Worm (Caenorhabditis elegans) whole organism, late embryonic: Measurements from ENCODE around the gene Y49F6B.19.

Experiments used
- ama-1 ChIP-seq: fragments of 150-350 bp; optimal IDR thresholded peaks from 2 replicates; lab custom pipeline; 2014
- ceh-18 ChIP-seq: sonication (generic microtip); optimal IDR thresholded peaks from 2 replicates; lab custom pipeline; 2016; ENCODE audit warnings: missing genetic modification characterization, missing compliant biosample characterization
- dve-1 ChIP-seq: sonication (generic microtip); optimal IDR thresholded peaks from 2 replicates; lab custom pipeline; 2017; ENCODE audit warnings: antibody characterized with exemption, mild to moderate bottlenecking, missing genetic modification characterization, missing compliant biosample characterization
- fkh-6 ChIP-seq: sonication (generic microtip); optimal IDR thresholded peaks from 2 replicates; lab custom pipeline; 2016; ENCODE audit warnings: missing genetic modification characterization, missing compliant biosample characterization
- hlh-6 ChIP-seq: sonication (generic microtip); optimal IDR thresholded peaks from 2 replicates; lab custom pipeline; 2016; ENCODE audit warnings: missing genotype, missing genetic modification characterization, missing compliant biosample characterization
- lim-6 ChIP-seq: sonication (generic microtip); optimal IDR thresholded peaks from 2 replicates; lab custom pipeline; 2016; ENCODE audit warnings: missing genetic modification characterization, missing compliant biosample characterization
- pag-3 ChIP-seq: sonication (generic microtip); optimal IDR thresholded peaks from 2 replicates; lab custom pipeline; 2016; ENCODE audit warnings: missing compliant biosample characterization, missing genetic modification characterization, borderline replicate concordance
- pha-2 ChIP-seq: sonication (generic microtip); optimal IDR thresholded peaks from 2 replicates; lab custom pipeline; 2017; ENCODE audit warnings: mild to moderate bottlenecking, missing genetic modification characterization, missing compliant biosample characterization
- pha-4 ChIP-seq: fragments of 150-350 bp; optimal IDR thresholded peaks from 2 replicates; lab custom pipeline; 2018; ENCODE audit warnings: missing biosample characterization, missing genetic modification reagents, missing genetic modification characterization

ce11 chrII:3524097-3524496, 12.0 kb upstream of the Y49F6B.19 start, which contains the start of gene col-72:
- TF ChIP-seq ceh-18 (tag; lab: Kevin White, UChicago) (no peak), pag-3 (tag; lab: Kevin White, UChicago) (no peak), ama-1 (lab: Kevin White, UChicago) (no peak), dve-1 (no peak), hlh-6 (tag; lab: Kevin White, UChicago) (no peak), pha-4 (tag; lab: Kevin White, UChicago) (no peak), pha-2 (tag; lab: Kevin White, UChicago) (no peak), fkh-6 (tag; lab: Kevin White, UChicago) (no peak), lim-6 (tag; lab: Kevin White, UChicago) (no peak)
